Fruit fly (Drosophila melanogaster): ENCODE data around the gene regucalcin.

DNA sequence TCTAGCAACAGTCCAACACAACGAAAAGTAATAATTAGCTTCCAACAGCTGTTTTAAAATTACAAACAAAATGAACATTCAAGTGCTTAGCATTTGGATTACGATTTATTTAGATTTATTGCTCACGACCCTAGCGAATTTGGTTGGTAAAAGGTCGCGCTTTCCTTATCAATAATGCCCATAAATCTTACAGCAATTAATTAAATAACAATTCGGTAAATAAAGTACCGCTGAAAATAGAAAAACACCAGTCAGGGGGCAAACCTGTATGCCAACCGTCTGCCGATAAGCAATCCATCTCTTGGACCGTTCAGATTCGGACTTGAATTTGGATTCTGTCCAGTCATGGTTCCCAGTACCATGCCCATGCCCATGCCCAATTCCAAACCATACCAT is 919 bp downstream of the regucalcin start:
- TF ChIP-seq Hr83 (GFP tag; optimal IDR thresholded peaks at IDR 0.05; ENCODE audit: poor library complexity, severe bottlenecking) (no peak), dl (GFP tag; optimal IDR thresholded peaks at IDR 0.05; ENCODE audit: insufficient read depth in 1 of 2, partially characterized antibody in 2 of 2) (no peak)
